Worm (Caenorhabditis elegans): Measurements from ENCODE around the gene spp-5.

spp-5 gene

ce11 chrX:7289565-7289964 lies 30.6 kb downstream of the spp-5 start:
- TF ChIP-seq pag-3 (tag; optimal IDR thresholded peaks at IDR 0.05; ENCODE audit: borderline replicate concordance, insufficient read depth): no peak
- no peak for TF ChIP-seq elt-2 (tag; optimal IDR thresholded peaks at IDR 0.05)
- TF ChIP-seq efl-1 (optimal IDR thresholded peaks at IDR 0.05): no peak
- TF ChIP-seq efl-1 (GFP tag; optimal IDR thresholded peaks at IDR 0.05 in 1 of 2): no peak
- no peak for TF ChIP-seq skn-1 (tag; optimal IDR thresholded peaks at IDR 0.05)
- TF ChIP-seq tlp-1 (tag; optimal IDR thresholded peaks at IDR 0.05): no peak
- no peak for TF ChIP-seq dpl-1 (GFP tag; optimal IDR thresholded peaks at IDR 0.05)
- no peak for TF ChIP-seq unc-98 (GFP tag; IDR thresholded peaks at IDR 0.05)
- TF ChIP-seq fkh-8 (tag; optimal IDR thresholded peaks at IDR 0.05): no peak
- TF ChIP-seq lin-15B (tag; optimal IDR thresholded peaks at IDR 0.05): no peak
- no peak for TF ChIP-seq unc-86 (tag; optimal IDR thresholded peaks at IDR 0.05)
- TF ChIP-seq ets-5 (GFP tag; IDR thresholded peaks at IDR 0.05): no peak
- TF ChIP-seq C04F5.9 (tag; optimal IDR thresholded peaks at IDR 0.05): no peak
- no peak for TF ChIP-seq nhr-19 (GFP tag; conservative IDR thresholded peaks at IDR 0.05)
- TF ChIP-seq elt-3 (tag; optimal IDR thresholded peaks at IDR 0.05): no peak
- no peak for TF ChIP-seq blmp-1 (tag; optimal IDR thresholded peaks at IDR 0.05)

DNA sequence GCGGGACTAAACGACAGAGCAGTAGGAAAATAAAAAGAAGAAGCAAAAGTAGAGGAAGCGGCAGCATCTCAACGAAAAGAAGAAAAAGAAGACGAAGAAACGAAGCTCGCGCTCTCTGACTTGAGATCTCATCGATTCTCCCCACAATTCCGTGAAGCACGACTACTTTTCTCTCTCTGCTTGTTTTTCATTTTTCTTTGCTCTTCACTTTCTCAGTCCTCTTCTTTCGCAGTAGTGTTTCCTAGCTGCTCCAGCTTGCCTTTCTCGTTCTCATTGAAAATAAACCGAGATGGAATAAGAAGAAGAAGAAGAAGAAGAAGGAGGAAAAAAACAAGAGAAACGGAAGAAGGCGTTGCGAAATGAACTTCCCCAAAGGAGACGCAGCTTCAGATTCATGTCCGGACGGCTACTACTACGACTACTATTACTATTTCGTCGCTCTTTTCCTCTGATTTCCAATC lies 35.4 kb downstream of the spp-5 start:
- TF ChIP-seq snu-23 (GFP tag; optimal IDR thresholded peaks at IDR 0.05): peak; percentile 31
- peak; percentile 70 for TF ChIP-seq zag-1 (tag; optimal IDR thresholded peaks at IDR 0.05)
- TF ChIP-seq isw-1 (GFP tag; IDR thresholded peaks at IDR 0.05): peak; percentile 33; the same call in 1 of the 2 replicates
- TF ChIP-seq unc-86 (tag; optimal IDR thresholded peaks at IDR 0.05): peak; percentile 76
- TF ChIP-seq dsc-1 (tag; optimal IDR thresholded peaks at IDR 0.05): peak; percentile 44
- peak; percentile 63 for TF ChIP-seq egl-13 (tag; optimal IDR thresholded peaks at IDR 0.05)
- peak in 1 of 3 experiments; percentile 48 for TF ChIP-seq ceh-82 (tag; optimal IDR thresholded peaks at IDR 0.05)
- peak in 1 of 2 experiments; percentile 4 for TF ChIP-seq lin-35 (GFP tag; optimal IDR thresholded peaks at IDR 0.05)
- TF ChIP-seq xbp-1 (tag; optimal IDR thresholded peaks at IDR 0.05): peak; percentile 29
- peak; percentile 9 for TF ChIP-seq nhr-20 (tag; optimal IDR thresholded peaks at IDR 0.05)
- peak; percentile 94 for TF ChIP-seq lin-14 (GFP tag; optimal IDR thresholded peaks at IDR 0.05)
- TF ChIP-seq nhr-77 (tag; optimal IDR thresholded peaks at IDR 0.05): peak; percentile 27
- no peak for TF ChIP-seq nhr-85 (tag)
- peak; percentile 16 to 63 for TF ChIP-seq lsy-2 (tag; optimal IDR thresholded peaks at IDR 0.05)
- peak; percentile 70 for TF ChIP-seq fkh-8 (tag; optimal IDR thresholded peaks at IDR 0.05)
- no peak for TF ChIP-seq mef-2 (tag; optimal IDR thresholded peaks at IDR 0.05)
- TF ChIP-seq zip-4 (GFP tag; optimal IDR thresholded peaks at IDR 0.05): no peak
- peak; percentile 62 for TF ChIP-seq nhr-71 (tag; optimal IDR thresholded peaks at IDR 0.05)
- TF ChIP-seq C16A3.4 (tag; optimal IDR thresholded peaks at IDR 0.05): peak; percentile 1
- TF ChIP-seq snpc-4 (tag; optimal IDR thresholded peaks at IDR 0.05): no peak
- peak; percentile 41 for TF ChIP-seq mep-1 (tag; optimal IDR thresholded peaks at IDR 0.05)
- TF ChIP-seq fkh-10 (GFP tag; optimal IDR thresholded peaks at IDR 0.05): peak; percentile 96
- TF ChIP-seq sptf-1 (tag; optimal IDR thresholded peaks at IDR 0.05): no peak
- peak; percentile 4 for TF ChIP-seq rnt-1 (tag; optimal IDR thresholded peaks at IDR 0.05)
- peak; percentile 59 for TF ChIP-seq nhr-47 (tag; optimal IDR thresholded peaks at IDR 0.05)
- no peak for TF ChIP-seq lin-39 (tag; optimal IDR thresholded peaks at IDR 0.05)
- peak; percentile 67 for TF ChIP-seq tbx-2 (tag; optimal IDR thresholded peaks at IDR 0.05)
- no peak for TF ChIP-seq F16B12.6 (tag; optimal IDR thresholded peaks at IDR 0.05)
- no peak for TF ChIP-seq ceh-63 (GFP tag; optimal IDR thresholded peaks at IDR 0.05)
- peak; percentile 19 to 21 for TF ChIP-seq efl-1 (optimal IDR thresholded peaks at IDR 0.05)
- no peak for TF ChIP-seq efl-1 (GFP tag; optimal IDR thresholded peaks at IDR 0.05 in 1 of 2)
- no peak for TF ChIP-seq C34B4.2 (tag; optimal IDR thresholded peaks at IDR 0.05)
- peak; percentile 7 for TF ChIP-seq fos-1 (tag; optimal IDR thresholded peaks at IDR 0.05)
- peak; percentile 48 for TF ChIP-seq swsn-7 (tag; optimal IDR thresholded peaks at IDR 0.05)
